Fruit fly (Drosophila melanogaster) whole organism, prepupa: ENCODE results near the gene CG32982.

Experiments used
- CG16779 ChIP-seq: fragments of 200-800 bp; sonication (Bioruptor generic); optimal IDR thresholded peaks from 3 replicates; lab custom pipeline; 2017; ENCODE audit warnings: missing biosample characterization, mild to moderate bottlenecking, missing genetic modification characterization
- CG6163 ChIP-seq: fragments of 200-800 bp; sonication (Bioruptor generic); IDR thresholded peaks from 3 replicates; pipeline ENCODE4 v1.3.6; 2022; ENCODE audit warnings: missing biosample characterization, missing genetic modification characterization
- CG8119 ChIP-seq: fragments of 200-800 bp; sonication (Bioruptor generic); IDR thresholded peaks from 3 replicates; pipeline ENCODE4 v1.3.6; 2022; ENCODE audit warnings: missing biosample characterization, missing genetic modification characterization
- Gug ChIP-seq: fragments of 200-800 bp; sonication (Bioruptor generic); IDR thresholded peaks from 2 replicates; pipeline ENCODE4 v1.3.6; 2022; ENCODE audit warnings: missing biosample characterization, missing genetic modification characterization
- Met ChIP-seq: fragments of 200-800 bp; sonication (Bioruptor generic); optimal IDR thresholded peaks from 3 replicates; lab custom pipeline; 2016; ENCODE audit warnings: missing biosample characterization, missing genetic modification characterization
- fd59A ChIP-seq: fragments of 200-800 bp; sonication (Bioruptor generic); optimal IDR thresholded peaks from 2 replicates; lab custom pipeline; 2017; ENCODE audit warnings: missing biosample characterization, mild to moderate bottlenecking, missing genetic modification characterization, missing genetic modification reagents
- fd85E ChIP-seq: fragments of 200-800 bp; sonication (Bioruptor generic); optimal IDR thresholded peaks from 3 replicates; lab custom pipeline; 2016; ENCODE audit warnings: missing biosample characterization, missing genetic modification characterization
- net ChIP-seq: fragments of 200-800 bp; sonication (Bioruptor generic); optimal IDR thresholded peaks from 3 replicates; lab custom pipeline; 2016; ENCODE audit warnings: missing biosample characterization, missing genetic modification characterization
- salr ChIP-seq, 2 experiments: fragments of 200-800 bp; sonication (Bioruptor generic); optimal IDR thresholded peaks; 3 replicates each; lab custom pipeline; 2016 to 2018; ENCODE audit warnings: missing biosample characterization in 2 of 2, missing genetic modification characterization in 2 of 2, mild to moderate bottlenecking in 1 of 2

dm6 chr2L:9176791-9177190, 51.3 kb downstream of the CG32982 start:
- TF ChIP-seq net (GFP tag; lab: Kevin White, UChicago), result no peak
- no peak for TF ChIP-seq CG16779 (tag; lab: Kevin White, UChicago)
- TF ChIP-seq fd85E (GFP tag; lab: Kevin White, UChicago), result peak; percentile 35
- peak; percentile 35; the same call in 2 of the 3 replicates for TF ChIP-seq CG8119
- TF ChIP-seq Met (GFP tag; lab: Kevin White, UChicago), result no peak
- TF ChIP-seq Gug (GFP tag; lab: Robert Waterston, UW), result no peak
- TF ChIP-seq salr (GFP tag; optimal IDR thresholded peaks at IDR 0.05; lab: Kevin White, UChicago), result no peak
- TF ChIP-seq CG6163 (GFP tag; lab: Robert Waterston, UW), result peak; percentile 66; the same call in 2 of the 3 replicates
- TF ChIP-seq fd59A (GFP tag; lab: Kevin White, UChicago), result no peak
